Fruit fly (Drosophila melanogaster) whole organism, embryonic: ENCODE results near the gene CG34258.

Experiments used
- CG10209 ChIP-seq: fragments of 200-800 bp; sonication (Bioruptor generic); optimal IDR thresholded peaks from 3 replicates; lab custom pipeline; 2017; ENCODE audit warnings: missing biosample characterization, mild to moderate bottlenecking, missing genetic modification characterization, missing genetic modification reagents
- CG11085 ChIP-seq: fragments of 200-800 bp; sonication (Bioruptor generic); IDR thresholded peaks from 2 replicates; pipeline ENCODE4 v1.3.6; 2022; ENCODE audit warnings: missing biosample characterization, missing genetic modification characterization
- CG11093 ChIP-seq: fragments of 200-800 bp; sonication (Bioruptor generic); IDR thresholded peaks from 3 replicates; pipeline ENCODE4 v1.3.6; 2022; ENCODE audit warnings: missing biosample characterization, missing genetic modification characterization
- CG1602 ChIP-seq: fragments of 200-800 bp; sonication (Bioruptor generic); optimal IDR thresholded peaks from 3 replicates; lab custom pipeline; 2016; ENCODE audit warnings: missing biosample characterization, missing genetic modification characterization
- CG17328 ChIP-seq: fragments of 200-800 bp; sonication (Bioruptor generic); IDR thresholded peaks from 2 replicates; pipeline ENCODE4 v1.3.6; 2022; ENCODE audit warnings: missing biosample characterization, missing genetic modification characterization
- CG17361 ChIP-seq: fragments of 200-800 bp; sonication (Bioruptor generic); IDR thresholded peaks from 3 replicates; pipeline ENCODE4 v1.3.6; 2022; ENCODE audit warnings: missing biosample characterization, missing genetic modification characterization
- CG17385 ChIP-seq: fragments of 200-800 bp; sonication (Bioruptor generic); optimal IDR thresholded peaks from 3 replicates; lab custom pipeline; 2018; ENCODE audit warnings: missing biosample characterization, mild to moderate bottlenecking, missing genetic modification characterization
- CG17612 ChIP-seq: fragments of 200-800 bp; sonication (Bioruptor generic); IDR thresholded peaks from 2 replicates; pipeline ENCODE4 v1.3.6; 2022; ENCODE audit warnings: missing biosample characterization, missing genetic modification characterization
- CG17829 ChIP-seq: fragments of 200-800 bp; optimal IDR thresholded peaks from 2 replicates; lab custom pipeline; 2019; ENCODE audit warnings: missing biosample characterization, mild to moderate bottlenecking, missing genetic modification characterization, moderate library complexity
- CG2678 ChIP-seq: fragments of 200-800 bp; sonication (Bioruptor generic); optimal IDR thresholded peaks from 3 replicates; lab custom pipeline; 2019; ENCODE audit warnings: missing biosample characterization, mild to moderate bottlenecking, missing genetic modification characterization, moderate library complexity
- CG31224 ChIP-seq: fragments of 200-800 bp; sonication (Bioruptor generic); IDR thresholded peaks from 2 replicates; pipeline ENCODE4 v1.3.6; 2022; ENCODE audit warnings: missing biosample characterization, missing genetic modification characterization
- CG32767 ChIP-seq: fragments of 200-800 bp; sonication (Bioruptor generic); IDR thresholded peaks from 2 replicates; pipeline ENCODE4 v1.3.6; 2022; ENCODE audit warnings: missing biosample characterization, missing genetic modification characterization
- CG33213 ChIP-seq: fragments of 200-800 bp; sonication (Bioruptor generic); optimal IDR thresholded peaks from 3 replicates; lab custom pipeline; 2016; ENCODE audit warnings: missing biosample characterization, missing genetic modification characterization
- CG4360 ChIP-seq: fragments of 200-800 bp; sonication (Bioruptor generic); IDR thresholded peaks from 2 replicates; pipeline ENCODE4 v1.3.6; 2022; ENCODE audit warnings: missing biosample characterization, missing genetic modification characterization
- CG4617 ChIP-seq: fragments of 200-800 bp; sonication (Bioruptor generic); optimal IDR thresholded peaks from 3 replicates; lab custom pipeline; 2016; ENCODE audit warnings: missing biosample characterization, missing genetic modification characterization, borderline replicate concordance
- CG4730 ChIP-seq: fragments of 200-800 bp; sonication (Bioruptor generic); IDR thresholded peaks from 2 replicates; pipeline ENCODE4 v1.3.6; 2022; ENCODE audit warnings: missing biosample characterization, missing genetic modification characterization
- CG7786 ChIP-seq: fragments of 200-800 bp; sonication (Bioruptor generic); optimal IDR thresholded peaks from 2 replicates; lab custom pipeline; 2016; ENCODE audit warnings: missing biosample characterization, missing genetic modification characterization
- CG7839 ChIP-seq: fragments of 200-800 bp; sonication (Bioruptor generic); optimal IDR thresholded peaks from 3 replicates; lab custom pipeline; 2018; ENCODE audit warnings: missing biosample characterization, mild to moderate bottlenecking, missing genetic modification characterization, moderate library complexity
- CG8388 ChIP-seq: fragments of 200-800 bp; sonication (Bioruptor generic); optimal IDR thresholded peaks from 2 replicates; lab custom pipeline; 2019; ENCODE audit warnings: missing biosample characterization, mild to moderate bottlenecking, missing genetic modification characterization, moderate library complexity
- Dll ChIP-seq: fragments of 200-800 bp; sonication (Bioruptor generic); IDR thresholded peaks from 4 replicates; pipeline ENCODE4 v1.3.6; 2022; ENCODE audit warnings: missing biosample characterization, missing genetic modification characterization; ENCODE audit not compliant: partially characterized antibody
- Drgx ChIP-seq: fragments of 200-800 bp; sonication (Bioruptor generic); IDR thresholded peaks from 2 replicates; pipeline ENCODE4 v1.3.6; 2022; ENCODE audit warnings: missing biosample characterization, missing genetic modification characterization
- Fer1 ChIP-seq: fragments of 200-800 bp; sonication (Bioruptor generic); optimal IDR thresholded peaks from 2 replicates; lab custom pipeline; 2017; ENCODE audit warnings: missing biosample characterization, mild to moderate bottlenecking, missing genetic modification characterization
- HLH4C ChIP-seq: fragments of 200-800 bp; sonication (Bioruptor generic); IDR thresholded peaks from 3 replicates; pipeline ENCODE4 v1.3.6; 2022; ENCODE audit warnings: missing biosample characterization, missing genetic modification characterization; ENCODE audit not compliant: partially characterized antibody
- Hsf ChIP-seq: fragments of 200-800 bp; sonication (Bioruptor generic); optimal IDR thresholded peaks from 3 replicates; lab custom pipeline; 2016; ENCODE audit warnings: missing biosample characterization, missing genetic modification characterization
- Lpt ChIP-seq: fragments of >200 bp; optimal IDR thresholded peaks from 2 replicates; lab custom pipeline; 2018; ENCODE audit warnings: missing biosample characterization, missing genetic modification characterization
- Nf-YA ChIP-seq: fragments of 200-800 bp; sonication (Bioruptor generic); IDR thresholded peaks from 2 replicates; pipeline ENCODE4 v1.3.6; 2022; ENCODE audit warnings: missing biosample characterization, missing genetic modification characterization
- Oaz ChIP-seq: fragments of 200-800 bp; sonication (Bioruptor generic); IDR thresholded peaks from 2 replicates; pipeline ENCODE4 v1.3.6; 2022; ENCODE audit warnings: missing biosample characterization, missing genetic modification characterization
- Scr ChIP-seq: fragments of 200-800 bp; sonication (Bioruptor generic); IDR thresholded peaks from 2 replicates; pipeline ENCODE4 v1.3.6; 2022; ENCODE audit warnings: missing biosample characterization, missing genetic modification characterization; ENCODE audit not compliant: partially characterized antibody
- Six4 ChIP-seq: fragments of 200-800 bp; sonication (Bioruptor generic); optimal IDR thresholded peaks from 2 replicates; lab custom pipeline; 2016; ENCODE audit warnings: missing biosample characterization, missing genetic modification characterization
- Ssrp ChIP-seq: fragments of 200-800 bp; sonication (Bioruptor generic); optimal IDR thresholded peaks from 2 replicates; lab custom pipeline; 2018; ENCODE audit warnings: missing biosample characterization, mild to moderate bottlenecking, missing genetic modification characterization, moderate library complexity
- Taf1 ChIP-seq: fragments of 200-800 bp; sonication (Bioruptor generic); IDR thresholded peaks from 2 replicates; pipeline ENCODE4 v1.3.6; 2022; ENCODE audit warnings: missing biosample characterization, missing genetic modification characterization
- ase ChIP-seq: fragments of 200-800 bp; sonication (Bioruptor generic); IDR thresholded peaks from 3 replicates; pipeline ENCODE4 v1.3.6; 2022; ENCODE audit warnings: missing biosample characterization, missing genetic modification characterization
- cad ChIP-seq: fragments of >200 bp; optimal IDR thresholded peaks from 2 replicates; lab custom pipeline; 2017; ENCODE audit warnings: missing biosample characterization, missing genetic modification characterization
- cato ChIP-seq: fragments of 200-800 bp; sonication (Bioruptor generic); optimal IDR thresholded peaks from 2 replicates; lab custom pipeline; 2016; ENCODE audit warnings: missing biosample characterization, missing genetic modification characterization, borderline replicate concordance
- chif ChIP-seq, 2 experiments: fragments of 200-800 bp; sonication (Bioruptor generic); optimal IDR thresholded peaks; 3 replicates each; lab custom pipeline; 2016; ENCODE audit warnings: missing biosample characterization in 2 of 2, missing genetic modification characterization in 2 of 2
- dimm ChIP-seq: fragments of 200-800 bp; sonication (Bioruptor generic); IDR thresholded peaks from 2 replicates; pipeline ENCODE4 v1.3.6; 2022; ENCODE audit warnings: missing biosample characterization, missing genetic modification characterization
- ftz-f1 ChIP-seq: fragments of 200-800 bp; sonication (Bioruptor generic); optimal IDR thresholded peaks from 2 replicates; lab custom pipeline; 2016; ENCODE audit warnings: missing biosample characterization, missing genetic modification characterization
- her ChIP-seq: fragments of 200-800 bp; sonication (Bioruptor generic); optimal IDR thresholded peaks from 2 replicates; lab custom pipeline; 2016; ENCODE audit warnings: missing biosample characterization, missing genetic modification characterization
- ind ChIP-seq: fragments of 200-800 bp; sonication (Bioruptor generic); optimal IDR thresholded peaks from 3 replicates; lab custom pipeline; 2016; ENCODE audit warnings: missing biosample characterization, missing genetic modification characterization
- jigr1 ChIP-seq: fragments of 200-800 bp; sonication (Bioruptor generic); IDR thresholded peaks from 3 replicates; pipeline ENCODE4 v1.3.6; 2022; ENCODE audit warnings: missing biosample characterization, missing genetic modification characterization
- ken ChIP-seq: fragments of 200-800 bp; sonication (Bioruptor generic); IDR thresholded peaks from 3 replicates; pipeline ENCODE4 v1.3.6; 2022; ENCODE audit warnings: missing biosample characterization, missing genetic modification characterization
- lilli ChIP-seq: fragments of 200-800 bp; sonication (Bioruptor generic); optimal IDR thresholded peaks from 3 replicates; lab custom pipeline; 2016; ENCODE audit warnings: missing biosample characterization, missing genetic modification characterization
- mld ChIP-seq: fragments of 200-800 bp; sonication (Bioruptor generic); IDR thresholded peaks from 3 replicates; pipeline ENCODE4 v1.3.6; 2022; ENCODE audit warnings: missing biosample characterization, missing genetic modification characterization; ENCODE audit not compliant: partially characterized antibody
- org-1 ChIP-seq: fragments of 200-800 bp; sonication (Bioruptor generic); optimal IDR thresholded peaks from 2 replicates; lab custom pipeline; 2017; ENCODE audit warnings: missing biosample characterization, missing genetic modification characterization
- pfk ChIP-seq: fragments of 200-800 bp; sonication (Bioruptor generic); optimal IDR thresholded peaks from 2 replicates; lab custom pipeline; 2018; ENCODE audit warnings: missing biosample characterization, mild to moderate bottlenecking, missing genetic modification characterization, moderate library complexity
- pros ChIP-seq: fragments of 200-800 bp; sonication (Bioruptor generic); optimal IDR thresholded peaks from 3 replicates; lab custom pipeline; 2019; ENCODE audit warnings: missing biosample characterization, mild to moderate bottlenecking, missing genetic modification characterization, moderate library complexity
- tna ChIP-seq: fragments of 200-800 bp; sonication (Bioruptor generic); IDR thresholded peaks from 2 replicates; pipeline ENCODE4 v1.3.6; 2022; ENCODE audit warnings: missing biosample characterization, missing genetic modification characterization; ENCODE audit not compliant: partially characterized antibody
- tup ChIP-seq: fragments of 200-800 bp; sonication (Bioruptor generic); optimal IDR thresholded peaks from 2 replicates; lab custom pipeline; 2016; ENCODE audit warnings: missing biosample characterization, mild to moderate bottlenecking, missing genetic modification characterization, moderate library complexity
- tx ChIP-seq: fragments of 200-800 bp; sonication (Bioruptor generic); optimal IDR thresholded peaks from 2 replicates; lab custom pipeline; 2016; ENCODE audit warnings: missing biosample characterization, missing genetic modification characterization
- vfl ChIP-seq: fragments of 200-800 bp; sonication (Bioruptor generic); optimal IDR thresholded peaks from 2 replicates; lab custom pipeline; 2016; ENCODE audit warnings: missing biosample characterization, missing genetic modification characterization
- z ChIP-seq: fragments of 200-800 bp; sonication (Bioruptor generic); IDR thresholded peaks from 3 replicates; pipeline ENCODE4 v1.3.6; 2022; ENCODE audit warnings: missing biosample characterization, missing genetic modification characterization
- zen ChIP-seq: fragments of 200-800 bp; sonication (Bioruptor generic); optimal IDR thresholded peaks from 3 replicates; lab custom pipeline; 2018; ENCODE audit warnings: missing biosample characterization, mild to moderate bottlenecking, missing genetic modification characterization, moderate library complexity

CG34258 gene

DNA sequence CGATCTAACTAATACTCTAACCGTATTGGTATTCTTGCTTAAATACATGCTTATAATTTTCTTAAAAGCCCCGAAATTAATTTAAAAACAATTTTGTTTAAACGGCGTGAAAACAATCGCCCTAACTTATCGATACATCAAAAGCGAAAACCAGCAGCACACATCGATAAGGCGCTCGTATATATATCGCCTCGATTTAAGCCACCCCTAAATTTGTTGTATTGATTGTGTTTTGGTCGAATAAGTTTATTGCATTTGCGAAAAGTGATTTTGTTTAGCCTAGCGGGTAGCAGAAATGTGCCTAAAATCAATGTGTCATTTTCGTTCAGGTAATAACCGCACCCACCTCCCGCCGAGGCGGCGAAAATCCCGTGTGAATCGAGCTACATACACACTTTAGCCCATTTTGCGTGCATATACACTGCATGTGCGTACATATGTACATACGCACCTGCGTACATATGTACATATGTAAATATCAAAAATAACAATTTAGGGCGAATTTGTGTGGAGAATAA lies 40.0 kb upstream of the CG34258 start, which contains the start of the genes CG7646 and Nca (continued):
- TF ChIP-seq tup (no peak), CG1602 (GFP tag; lab: Kevin White, UChicago) (no peak), pfk (GFP tag; lab: Kevin White, UChicago) (peak; percentile 86), pros (GFP tag; lab: Kevin White, UChicago) (no peak), CG2678 (tag; lab: Kevin White, UChicago) (no peak), Nf-YA (GFP tag; lab: Robert Waterston, UW) (no peak), org-1 (GFP tag; lab: Kevin White, UChicago) (no peak), Scr (GFP tag; lab: Robert Waterston, UW) (peak; percentile 93), CG8388 (GFP tag; lab: Kevin White, UChicago) (no peak), Hsf (GFP tag; lab: Kevin White, UChicago) (no peak), tx (GFP tag; lab: Kevin White, UChicago) (no peak), dimm (no peak), mld (GFP tag; lab: Robert Waterston, UW) (peak; percentile 89), CG17361 (GFP tag; lab: Robert Waterston, UW) (no peak; the same call in 2 of the 3 replicates), CG4360 (GFP tag; lab: Robert Waterston, UW) (no peak), Ssrp (tag; lab: Kevin White, UChicago) (no peak), Oaz (GFP tag; lab: Robert Waterston, UW) (no peak), cad (GFP tag; lab: Kevin White, UChicago) (peak; percentile 14), CG10209 (GFP tag; lab: Kevin White, UChicago) (no peak), CG17385 (GFP tag; lab: Kevin White, UChicago) (no peak), z (no peak), CG17612 (GFP tag; lab: Robert Waterston, UW) (no peak), ken (GFP tag; lab: Robert Waterston, UW) (no peak), cato (GFP tag; lab: Kevin White, UChicago) (no peak), CG7839 (tag; lab: Kevin White, UChicago) (no peak), ind (GFP tag; lab: Kevin White, UChicago) (no peak), CG11093 (GFP tag; lab: Robert Waterston, UW) (no peak; the same call in 2 of the 3 replicates), CG4730 (GFP tag; lab: Robert Waterston, UW) (no peak), CG7786 (GFP tag; lab: Kevin White, UChicago) (no peak), jigr1 (GFP tag; lab: Robert Waterston, UW) (no peak), CG32767 (GFP tag; lab: Robert Waterston, UW) (peak; percentile 78), CG11085 (GFP tag; lab: Robert Waterston, UW) (no peak), CG4617 (GFP tag; lab: Kevin White, UChicago) (peak; percentile 65), Taf1 (no peak), chif (GFP tag; optimal IDR thresholded peaks at IDR 0.05; lab: Kevin White, UChicago) (no peak), CG17328 (no peak), zen (tag; lab: Kevin White, UChicago) (peak; percentile 55), lilli (GFP tag; lab: Kevin White, UChicago) (peak; percentile 17), HLH4C (GFP tag; lab: Robert Waterston, UW) (peak; percentile 89), Fer1 (no peak), tna (peak; percentile 87), Lpt (GFP tag; lab: Kevin White, UChicago) (no peak), ftz-f1 (GFP tag; lab: Kevin White, UChicago) (no peak), ase (no peak), vfl (GFP tag; lab: Kevin White, UChicago) (no peak), Drgx (GFP tag; lab: Robert Waterston, UW) (no peak), Six4 (no peak), CG17829 (tag; lab: Kevin White, UChicago) (peak; percentile 20), CG33213 (GFP tag; lab: Kevin White, UChicago) (no peak), her (GFP tag; lab: Kevin White, UChicago) (no peak), CG31224 (GFP tag; lab: Robert Waterston, UW) (no peak), Dll (GFP tag; lab: Robert Waterston, UW) (peak; percentile 92)
